Worm (Caenorhabditis elegans) whole organism, late embryonic: ENCODE measurements around the gene osm-5.

Experiments
- F13H6.1 ChIP-seq: sonication (generic microtip); optimal IDR thresholded peaks from 2 replicates; lab custom pipeline; 2016; ENCODE audit warnings: missing genetic modification characterization, missing compliant biosample characterization
- K02D7.2 ChIP-seq: sonication (generic microtip); optimal IDR thresholded peaks from 2 replicates; lab custom pipeline; 2017; ENCODE audit warnings: mild to moderate bottlenecking, missing genetic modification characterization, missing compliant biosample characterization
- K09A11.1 ChIP-seq: sonication (generic microtip); optimal IDR thresholded peaks from 2 replicates; lab custom pipeline; 2017; ENCODE audit warnings: antibody characterized with exemption, mild to moderate bottlenecking, missing genetic modification characterization, missing compliant biosample characterization; ENCODE audit not compliant: insufficient read depth
- ahr-1 ChIP-seq: sonication (generic microtip); optimal IDR thresholded peaks from 2 replicates; lab custom pipeline; 2016; ENCODE audit warnings: missing genetic modification characterization, missing compliant biosample characterization
- ama-1 ChIP-seq: fragments of 150-350 bp; optimal IDR thresholded peaks from 2 replicates; lab custom pipeline; 2014
- ceh-14 ChIP-seq: sonication (generic microtip); optimal IDR thresholded peaks from 2 replicates; lab custom pipeline; 2016; ENCODE audit warnings: missing genotype, missing genetic modification characterization, missing compliant biosample characterization
- ceh-18 ChIP-seq: sonication (generic microtip); optimal IDR thresholded peaks from 2 replicates; lab custom pipeline; 2016; ENCODE audit warnings: missing genetic modification characterization, missing compliant biosample characterization
- ceh-24 ChIP-seq: sonication (generic microtip); optimal IDR thresholded peaks from 2 replicates; lab custom pipeline; 2016; ENCODE audit warnings: mild to moderate bottlenecking, missing genetic modification characterization, missing compliant biosample characterization
- ceh-34 ChIP-seq: sonication (generic microtip); optimal IDR thresholded peaks from 2 replicates; lab custom pipeline; 2016; ENCODE audit warnings: mild to moderate bottlenecking, missing genetic modification characterization, missing compliant biosample characterization
- ceh-45 ChIP-seq: fragments of 200-800 bp; sonication (Bioruptor generic); IDR thresholded peaks from 2 replicates; pipeline ENCODE4 v1.3.6; 2022; ENCODE audit warnings: missing genetic modification reagents, missing genetic modification characterization, missing compliant biosample characterization
- ceh-48 ChIP-seq: sonication (generic microtip); optimal IDR thresholded peaks from 2 replicates; lab custom pipeline; 2016; ENCODE audit warnings: missing genetic modification characterization, inconsistent platforms, missing compliant biosample characterization
- ceh-9 ChIP-seq: sonication (generic microtip); optimal IDR thresholded peaks from 2 replicates; lab custom pipeline; 2016; ENCODE audit warnings: mild to moderate bottlenecking, missing genetic modification characterization, inconsistent platforms, missing compliant biosample characterization
- che-1 ChIP-seq: sonication (generic microtip); optimal IDR thresholded peaks from 2 replicates; lab custom pipeline; 2016; ENCODE audit warnings: mild to moderate bottlenecking, missing genetic modification characterization, missing compliant biosample characterization
- elt-4 ChIP-seq: sonication (generic microtip); optimal IDR thresholded peaks from 2 replicates; lab custom pipeline; 2016; ENCODE audit warnings: missing genetic modification characterization, missing compliant biosample characterization
- ets-4 ChIP-seq: sonication (generic microtip); optimal IDR thresholded peaks from 2 replicates; lab custom pipeline; 2016; ENCODE audit warnings: missing genetic modification characterization, missing compliant biosample characterization
- hlh-13 ChIP-seq: fragments of 200-800 bp; sonication (Bioruptor generic); optimal IDR thresholded peaks from 2 replicates; lab custom pipeline; 2018; ENCODE audit warnings: mild to moderate bottlenecking, missing genetic modification characterization, missing compliant biosample characterization
- hlh-15 ChIP-seq: sonication (generic microtip); optimal IDR thresholded peaks from 2 replicates; lab custom pipeline; 2016; ENCODE audit warnings: missing genetic modification characterization, missing compliant biosample characterization
- hlh-30 ChIP-seq: sonication (generic microtip); optimal IDR thresholded peaks from 2 replicates; lab custom pipeline; 2017; ENCODE audit warnings: antibody characterized with exemption, missing genetic modification characterization, missing compliant biosample characterization; ENCODE audit not compliant: insufficient read depth
- hlh-8 ChIP-seq: sonication (generic microtip); optimal IDR thresholded peaks from 2 replicates; lab custom pipeline; 2016; ENCODE audit warnings: missing genotype, missing genetic modification characterization, missing compliant biosample characterization
- lim-6 ChIP-seq: sonication (generic microtip); optimal IDR thresholded peaks from 2 replicates; lab custom pipeline; 2016; ENCODE audit warnings: missing genetic modification characterization, missing compliant biosample characterization
- madf-2 ChIP-seq: sonication (generic microtip); optimal IDR thresholded peaks from 2 replicates; lab custom pipeline; 2017; ENCODE audit warnings: missing genetic modification characterization, missing compliant biosample characterization
- nhr-11 ChIP-seq: fragments of 150-350 bp; optimal IDR thresholded peaks from 2 replicates; lab custom pipeline; 2014; ENCODE audit warnings: missing biosample characterization, missing genetic modification characterization
- pag-3 ChIP-seq: sonication (generic microtip); optimal IDR thresholded peaks from 2 replicates; lab custom pipeline; 2016; ENCODE audit warnings: missing compliant biosample characterization, missing genetic modification characterization, borderline replicate concordance
- pat-9 ChIP-seq: fragments of 200-800 bp; sonication (Bioruptor generic); optimal IDR thresholded peaks from 2 replicates; lab custom pipeline; 2018; ENCODE audit warnings: mild to moderate bottlenecking, missing genetic modification characterization, moderate library complexity, missing compliant biosample characterization
- pha-2 ChIP-seq: sonication (generic microtip); optimal IDR thresholded peaks from 2 replicates; lab custom pipeline; 2017; ENCODE audit warnings: mild to moderate bottlenecking, missing genetic modification characterization, missing compliant biosample characterization
- pha-4 ChIP-seq: fragments of 150-350 bp; optimal IDR thresholded peaks from 2 replicates; lab custom pipeline; 2018; ENCODE audit warnings: missing biosample characterization, missing genetic modification reagents, missing genetic modification characterization
- pros-1 ChIP-seq: fragments of 150-350 bp; optimal IDR thresholded peaks from 2 replicates; lab custom pipeline; 2014; ENCODE audit warnings: missing biosample characterization, missing genetic modification reagents, missing genetic modification characterization
- sox-2 ChIP-seq: fragments of 200-800 bp; sonication (Bioruptor generic); IDR thresholded peaks from 2 replicates; pipeline ENCODE4 v1.3.6; 2022; ENCODE audit warnings: missing genetic modification reagents, missing genetic modification characterization, missing compliant biosample characterization
- tbx-2 ChIP-seq: sonication (generic microtip); optimal IDR thresholded peaks from 2 replicates; lab custom pipeline; 2016; ENCODE audit warnings: missing genetic modification characterization, missing compliant biosample characterization
- tbx-7 ChIP-seq: sonication (generic microtip); optimal IDR thresholded peaks from 2 replicates; lab custom pipeline; 2016; ENCODE audit warnings: missing genotype, missing genetic modification characterization, missing compliant biosample characterization
- ttx-3 ChIP-seq: sonication (generic microtip); optimal IDR thresholded peaks from 2 replicates; lab custom pipeline; 2016; ENCODE audit warnings: missing genetic modification reagents, missing genetic modification characterization, missing compliant biosample characterization
- unc-3 ChIP-seq, 2 experiments: fragments of 200-800 bp in 1 of 2; sonication (Bioruptor generic) in 1 of 2; sonication (generic microtip) in 1 of 2; conservative IDR thresholded peaks in 1 of 2; optimal IDR thresholded peaks in 1 of 2; 2 replicates each; pipeline versions ENCODE4 v1.3.6 to Lab custom; 2016 to 2022; ENCODE audit warnings: missing compliant biosample characterization in 2 of 2, missing genetic modification characterization in 2 of 2, missing genetic modification reagents in 1 of 2
- unc-55 ChIP-seq: sonication (generic microtip); optimal IDR thresholded peaks from 2 replicates; lab custom pipeline; 2017; ENCODE audit warnings: missing biosample characterization, missing genetic modification reagents, missing genetic modification characterization
- zip-5 ChIP-seq: sonication (generic microtip); optimal IDR thresholded peaks from 2 replicates; lab custom pipeline; 2016; ENCODE audit warnings: missing genetic modification characterization, missing compliant biosample characterization
- ztf-16 ChIP-seq: sonication (generic microtip); optimal IDR thresholded peaks from 2 replicates; lab custom pipeline; 2017; ENCODE audit warnings: missing genetic modification characterization, missing compliant biosample characterization

Gene osm-5

DNA sequence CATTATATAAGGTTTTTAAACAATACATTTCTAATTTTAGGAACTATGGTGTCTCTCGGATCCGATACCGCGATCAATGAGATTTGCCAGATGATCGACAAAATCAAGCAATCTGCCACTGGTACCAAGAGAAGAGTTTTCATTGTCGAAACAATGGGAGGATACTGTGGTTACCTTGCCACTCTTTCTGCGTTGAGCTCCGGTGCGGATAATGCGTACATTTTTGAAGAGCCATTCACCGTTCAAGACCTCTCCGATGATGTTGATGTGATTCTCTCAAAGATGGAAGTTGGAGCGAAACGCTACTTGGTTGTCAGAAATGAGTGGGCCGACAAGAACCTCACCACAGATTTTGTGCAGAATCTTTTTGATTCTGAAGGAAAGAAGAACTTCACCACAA, 40.5 kb upstream of the osm-5 start:
- TF ChIP-seq ama-1 (lab: Kevin White, UChicago) (no peak), F13H6.1 (tag; lab: Kevin White, UChicago) (no peak), ceh-34 (tag; lab: Kevin White, UChicago) (no peak), hlh-30 (tag; lab: Kevin White, UChicago) (no peak), pros-1 (no peak), elt-4 (tag; lab: Kevin White, UChicago) (no peak), ztf-16 (tag; lab: Kevin White, UChicago) (no peak), ceh-9 (tag; lab: Kevin White, UChicago) (no peak), ets-4 (tag; lab: Kevin White, UChicago) (no peak), pha-4 (tag; lab: Kevin White, UChicago) (no peak), hlh-15 (tag; lab: Kevin White, UChicago) (no peak), ttx-3 (tag; lab: Kevin White, UChicago) (no peak), zip-5 (tag; lab: Kevin White, UChicago) (no peak), tbx-7 (tag; lab: Kevin White, UChicago) (no peak), ceh-45 (GFP tag; lab: Robert Waterston, UW) (no peak)

DNA sequence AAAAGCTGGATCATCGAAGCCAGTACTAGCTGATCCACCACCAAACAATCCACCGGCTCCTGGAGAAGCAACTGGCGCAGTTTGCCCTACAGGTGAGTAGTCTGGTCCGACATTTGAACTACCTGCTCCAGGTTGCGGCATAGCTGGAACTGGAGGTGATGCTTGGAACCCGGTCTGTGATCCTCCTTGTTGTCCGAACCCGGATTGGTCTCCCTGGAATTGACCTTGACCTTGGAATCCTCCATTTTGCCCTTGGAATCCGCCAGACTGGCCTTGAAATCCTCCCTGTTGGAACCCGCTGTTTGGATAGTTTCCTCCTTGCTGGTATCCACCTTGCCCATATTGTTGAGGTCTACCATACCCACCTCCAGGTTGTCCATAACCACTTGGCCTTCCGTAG, 38.1 kb upstream of the osm-5 start:
- no peak for TF ChIP-seq pha-2 (tag; lab: Kevin White, UChicago)
- no peak for TF ChIP-seq nhr-11 (tag; lab: Kevin White, UChicago)
- TF ChIP-seq unc-3 (GFP tag; conservative IDR thresholded peaks at IDR 0.05; lab: Robert Waterston, UW): no peak
- no peak for TF ChIP-seq unc-3 (tag; optimal IDR thresholded peaks at IDR 0.05; lab: Kevin White, UChicago)
- TF ChIP-seq hlh-13 (GFP tag; lab: Kevin White, UChicago): no peak
- TF ChIP-seq K02D7.2 (tag; lab: Kevin White, UChicago): no peak
- no peak for TF ChIP-seq ceh-34 (tag; lab: Kevin White, UChicago)
- TF ChIP-seq pag-3 (tag; lab: Kevin White, UChicago): no peak
- no peak for TF ChIP-seq ceh-48 (tag; lab: Kevin White, UChicago)
- no peak for TF ChIP-seq ceh-14 (tag; lab: Kevin White, UChicago)
- TF ChIP-seq tbx-2 (tag; lab: Kevin White, UChicago): no peak
- TF ChIP-seq sox-2 (GFP tag; lab: Robert Waterston, UW): no peak

DNA sequence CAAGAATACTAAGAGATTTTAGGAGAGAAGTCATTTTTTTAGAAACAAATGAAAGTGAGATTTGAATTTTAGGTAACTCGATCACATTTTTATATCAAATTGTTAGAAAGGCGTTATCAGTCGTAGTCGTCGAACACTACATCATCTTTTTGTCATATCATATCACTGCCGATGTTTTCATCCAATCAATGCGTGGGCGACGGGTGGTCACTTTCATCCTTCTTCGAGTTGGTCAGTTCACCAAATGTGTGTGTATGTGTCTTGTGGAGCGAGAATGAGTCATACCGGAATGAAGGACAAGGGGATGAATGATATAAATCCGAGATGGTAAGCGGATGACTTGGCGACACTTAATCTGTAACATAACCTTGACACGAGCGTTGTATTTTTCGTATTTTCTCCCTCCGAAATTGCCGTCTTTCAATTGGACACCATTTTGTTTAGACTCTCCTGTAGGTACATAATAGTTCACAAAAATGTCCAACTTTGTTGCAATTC, 37.5 kb upstream of the osm-5 start, which contains the start of the genes Y41G9A.10 and Y41G9A.5:
Gene Y41G9A.10, minus strand, starts transcription at position 51 of the 498 bp plus-strand sequence.
Gene Y41G9A.5, plus strand, starts transcription at position 160 of the 498 bp plus-strand sequence.
- no peak for TF ChIP-seq lim-6 (tag; lab: Kevin White, UChicago)
- TF ChIP-seq che-1 (tag; lab: Kevin White, UChicago): no peak
- no peak for TF ChIP-seq zip-5 (tag; lab: Kevin White, UChicago)
- no peak for TF ChIP-seq hlh-8
- TF ChIP-seq ahr-1 (tag; lab: Kevin White, UChicago): no peak
- no peak for TF ChIP-seq tbx-2 (tag; lab: Kevin White, UChicago)
- no peak for TF ChIP-seq hlh-13 (GFP tag; lab: Kevin White, UChicago)
- TF ChIP-seq pat-9 (tag; lab: Kevin White, UChicago): no peak
- no peak for TF ChIP-seq ceh-18 (tag; lab: Kevin White, UChicago)
- TF ChIP-seq ceh-9 (tag; lab: Kevin White, UChicago): no peak

DNA sequence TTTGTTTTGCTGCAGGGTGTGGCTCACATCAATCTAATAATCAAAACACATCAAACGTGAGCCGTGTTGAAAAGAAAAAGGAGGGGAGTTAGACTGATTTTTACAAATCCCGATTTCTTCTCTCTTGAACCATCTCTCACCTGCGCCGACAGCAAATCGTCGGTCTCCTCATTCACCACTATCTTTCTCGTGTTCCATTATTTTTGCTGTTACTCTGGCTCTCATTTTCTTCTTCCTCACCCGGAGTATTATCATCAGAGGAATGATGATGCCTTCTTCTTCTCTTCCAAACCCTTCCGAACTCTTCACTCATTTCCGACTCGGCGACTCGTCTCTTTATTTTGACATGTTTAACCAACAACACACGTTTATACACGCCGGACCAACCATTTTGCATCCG, 33.8 kb upstream of the osm-5 start:
- TF ChIP-seq K09A11.1: no peak
- peak; percentile 61 for TF ChIP-seq ceh-18 (tag; lab: Kevin White, UChicago)
- no peak for TF ChIP-seq ceh-24 (tag; lab: Kevin White, UChicago)
- peak; percentile 41 for TF ChIP-seq unc-55 (GFP tag; lab: Kevin White, UChicago)
- no peak for TF ChIP-seq hlh-8
- no peak for TF ChIP-seq madf-2 (tag; lab: Kevin White, UChicago)
